Fruit fly (Drosophila melanogaster): ENCODE results near the gene RpL14.

DNA sequence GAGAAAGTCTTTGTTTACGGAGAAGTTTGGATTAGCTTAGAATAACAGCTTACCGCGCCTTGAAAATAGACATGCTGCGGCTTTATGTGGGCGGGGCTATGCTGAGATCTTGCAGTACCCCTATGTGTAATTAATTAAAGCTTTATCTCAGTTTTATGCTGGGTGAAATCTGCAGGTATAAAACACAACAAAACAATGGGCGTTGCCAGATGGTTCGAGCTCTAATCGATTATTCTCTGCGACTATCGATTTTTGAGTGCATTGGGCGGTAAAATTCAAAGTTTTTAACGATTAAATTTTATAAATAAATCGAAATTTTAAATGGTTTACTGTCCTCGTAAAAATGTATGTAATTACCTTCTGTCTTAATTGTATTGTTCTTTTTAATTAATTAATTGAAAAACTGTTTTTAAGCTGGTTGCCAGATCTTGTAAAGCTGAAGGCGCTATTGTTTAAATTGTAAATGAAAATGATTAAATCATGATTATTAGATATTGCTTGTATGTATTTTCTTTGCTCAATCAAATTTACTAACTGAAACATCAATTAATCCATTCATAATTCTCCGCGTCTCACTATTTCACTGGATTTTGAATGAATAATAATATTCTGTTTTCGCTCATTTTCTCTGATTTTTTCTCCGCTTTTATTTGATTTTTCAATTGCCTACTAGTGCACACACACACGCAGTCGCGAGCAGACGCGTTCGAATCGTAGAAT lies 23.1 kb downstream of the RpL14 start, which contains the start of the genes GAPsec and Zasp66:
- TF ChIP-seq Sp1 (GFP tag; optimal IDR thresholded peaks at IDR 0.05) (no peak), h (GFP tag; optimal IDR thresholded peaks at IDR 0.05) (no peak), GATAd (GFP tag; optimal IDR thresholded peaks at IDR 0.05) (no peak), Dfd (GFP tag; optimal IDR thresholded peaks at IDR 0.05) (no peak), Myc (optimal IDR thresholded peaks at IDR 0.05) (no peak), CG9705 (GFP tag; optimal IDR thresholded peaks at IDR 0.05) (no peak), Mio (GFP tag; optimal IDR thresholded peaks at IDR 0.05) (no peak), Abd-B (GFP tag; optimal IDR thresholded peaks at IDR 0.05) (no peak), ey (GFP tag; optimal IDR thresholded peaks at IDR 0.05) (no peak), Dif (GFP tag; optimal IDR thresholded peaks at IDR 0.05; ENCODE audit: partially characterized antibody) (no peak)

All from whole organism, wandering third instar larva.